Worm (Caenorhabditis elegans) whole organism, L4/young adult: ENCODE measurements around the gene ascc-1.

Source experiments
- W03F9.2 ChIP-seq: fragments of 150-350 bp; optimal IDR thresholded peaks from 2 replicates; lab custom pipeline; 2014; ENCODE audit warnings: missing biosample characterization, missing genetic modification characterization
- dao-5 ChIP-seq: sonication (generic microtip); optimal IDR thresholded peaks from 2 replicates; lab custom pipeline; 2016; ENCODE audit warnings: missing genotype, missing genetic modification characterization, moderate library complexity, missing compliant biosample characterization
- him-1 ChIP-seq: sonication (generic microtip); optimal IDR thresholded peaks from 2 replicates; lab custom pipeline; 2016; ENCODE audit warnings: missing genotype, missing genetic modification reagents, missing genetic modification characterization, missing compliant biosample characterization

DNA sequence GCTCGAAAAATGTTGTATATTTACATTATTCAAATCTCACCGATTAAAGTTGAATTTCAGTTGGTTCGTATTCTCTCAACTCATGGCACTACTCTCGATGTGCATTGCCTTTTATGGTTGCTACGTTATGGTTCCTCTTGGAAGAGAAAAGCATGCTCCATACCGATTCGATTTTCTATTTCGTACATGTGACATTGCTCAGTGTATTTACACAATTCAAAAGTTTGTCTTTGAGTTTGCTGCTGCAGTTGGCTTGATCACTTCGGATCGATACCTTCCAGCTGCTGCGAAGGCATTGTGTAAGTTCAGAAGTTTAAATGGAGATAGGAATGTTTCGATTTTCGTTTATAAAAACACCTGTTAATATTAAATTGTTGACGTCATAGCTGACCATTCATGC, 49.3 kb upstream of the ascc-1 start:
- no peak for TF ChIP-seq dao-5 (tag; lab: Kevin White, UChicago)
- no peak for TF ChIP-seq him-1
- TF ChIP-seq W03F9.2: no peak
